Worm (Caenorhabditis elegans): ENCODE data around the gene tald-1.

Gene tald-1

DNA sequence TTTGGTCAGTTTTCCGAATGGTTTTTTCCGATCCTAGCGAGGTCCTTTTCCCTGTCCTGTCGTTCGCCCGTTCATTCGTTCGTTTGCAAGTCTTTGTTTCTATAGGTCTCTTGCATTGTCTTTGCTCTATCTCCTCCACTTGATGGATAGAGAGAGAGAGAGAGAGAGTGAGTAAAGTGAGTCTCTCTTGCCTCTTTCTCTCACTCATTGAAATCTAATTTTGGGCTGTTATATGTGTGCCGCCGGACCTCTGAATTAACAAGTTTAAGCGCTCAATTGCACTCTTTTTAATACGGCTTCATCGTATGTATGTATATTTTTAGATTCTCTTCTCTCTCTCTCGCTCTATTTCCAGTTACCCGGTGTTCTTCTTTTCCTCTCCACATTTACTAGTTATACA is 17.4 kb downstream of the tald-1 start (continued):
- TF ChIP-seq ceh-82 (tag; optimal IDR thresholded peaks at IDR 0.05) (no peak), unc-39 (tag; optimal IDR thresholded peaks at IDR 0.05) (no peak), hmg-1.1 (GFP tag; IDR thresholded peaks at IDR 0.05) (0 out of 2 replicates have a peak, but pooled peaks have one; percentile 16), nhr-48 (tag; optimal IDR thresholded peaks at IDR 0.05) (no peak), D1046.2 (GFP tag; IDR thresholded peaks at IDR 0.05) (no peak), madf-9 (GFP tag; conservative IDR thresholded peaks at IDR 0.05) (no peak), daf-16 (GFP tag; optimal IDR thresholded peaks at IDR 0.05) (no peak), daf-16 (tag; optimal IDR thresholded peaks at IDR 0.05) (no peak), lin-15B (tag; optimal IDR thresholded peaks at IDR 0.05) (no peak), egl-27 (tag; optimal IDR thresholded peaks at IDR 0.05) (no peak), nhr-10 (tag; optimal IDR thresholded peaks at IDR 0.05) (no peak), tag-97 (GFP tag; IDR thresholded peaks at IDR 0.05) (no peak), set-16 (GFP tag; IDR thresholded peaks at IDR 0.05) (no peak), snpc-4 (tag; optimal IDR thresholded peaks at IDR 0.05) (no peak), pqm-1 (tag; optimal IDR thresholded peaks at IDR 0.05) (no peak), rbr-2 (tag; optimal IDR thresholded peaks at IDR 0.05) (peak; percentile 12), zfp-3 (GFP tag; conservative IDR thresholded peaks at IDR 0.05) (no peak), ceh-32 (tag; optimal IDR thresholded peaks at IDR 0.05; ENCODE audit: poor library complexity) (no peak), zfp-2 (tag; optimal IDR thresholded peaks at IDR 0.05) (no peak), ceh-62 (tag; optimal IDR thresholded peaks at IDR 0.05) (no peak), ctbp-1 (GFP tag; IDR thresholded peaks at IDR 0.05) (0 out of 2 replicates have a peak, but pooled peaks have one; percentile 41), nhr-111 (GFP tag; optimal IDR thresholded peaks at IDR 0.05) (no peak), nhr-28 (tag; optimal IDR thresholded peaks at IDR 0.05) (peak; percentile 3), mep-1 (tag; optimal IDR thresholded peaks at IDR 0.05) (peak; percentile 5), ceh-44 (GFP tag; IDR thresholded peaks at IDR 0.05) (no peak), Y105C5A.15 (GFP tag; IDR thresholded peaks at IDR 0.05) (no peak), snpc-1.2 (GFP tag; IDR thresholded peaks at IDR 0.05) (no peak), F26F4.8 (GFP tag; conservative IDR thresholded peaks at IDR 0.05) (no peak), daf-8 (GFP tag; IDR thresholded peaks at IDR 0.05) (no peak), gei-8 (GFP tag; optimal IDR thresholded peaks at IDR 0.05) (no peak), cey-2 (tag; optimal IDR thresholded peaks at IDR 0.05; ENCODE audit: borderline replicate concordance, insufficient read depth) (no peak), hif-1 (tag; optimal IDR thresholded peaks at IDR 0.05) (no peak), dmd-6 (GFP tag; IDR thresholded peaks at IDR 0.05) (no peak), duxl-1 (tag; optimal IDR thresholded peaks at IDR 0.05; ENCODE audit: poor library complexity) (no peak), daf-12 (tag; optimal IDR thresholded peaks at IDR 0.05) (no peak), lir-3 (tag; optimal IDR thresholded peaks at IDR 0.05) (no peak), aha-1 (tag) (no peak), nhr-42 (GFP tag; IDR thresholded peaks at IDR 0.05) (no peak), nhr-76 (tag; optimal IDR thresholded peaks at IDR 0.05) (no peak), ces-1 (GFP tag; optimal IDR thresholded peaks at IDR 0.05) (peak; percentile 73), lim-7 (GFP tag; IDR thresholded peaks at IDR 0.05) (0 out of 2 replicates have a peak, but pooled peaks have one; percentile 12), arid-1 (GFP tag; conservative IDR thresholded peaks at IDR 0.05) (no peak), lin-39 (tag; optimal IDR thresholded peaks at IDR 0.05) (no peak), nhr-6 (tag; optimal IDR thresholded peaks at IDR 0.05) (no peak), mxl-3 (GFP tag; optimal IDR thresholded peaks at IDR 0.05) (no peak), attf-4 (tag; optimal IDR thresholded peaks at IDR 0.05) (no peak), sdz-12 (GFP tag; optimal IDR thresholded peaks at IDR 0.05) (no peak), unc-62 (GFP tag; optimal IDR thresholded peaks at IDR 0.05 in 1 of 2) (peak in 1 of 2 experiments; percentile 48), unc-62 (tag; optimal IDR thresholded peaks at IDR 0.05) (no peak), T20F7.1 (GFP tag; optimal IDR thresholded peaks at IDR 0.05) (no peak), tra-1 (GFP tag; IDR thresholded peaks at IDR 0.05) (no peak), lin-1 (GFP tag; IDR thresholded peaks at IDR 0.05) (no peak), vab-7 (GFP tag; IDR thresholded peaks at IDR 0.05) (no peak)
